Worm (Caenorhabditis elegans): ENCODE results near the gene T10G3.4.

- TF ChIP-seq lin-39 (tag; optimal IDR thresholded peaks at IDR 0.05) (no peak), fkh-10 (GFP tag; optimal IDR thresholded peaks at IDR 0.05) (no peak), skn-1 (tag; optimal IDR thresholded peaks at IDR 0.05) (no peak), nhr-47 (tag; optimal IDR thresholded peaks at IDR 0.05) (no peak), aly-2 (tag; optimal IDR thresholded peaks at IDR 0.05) (no peak), snpc-4 (tag; optimal IDR thresholded peaks at IDR 0.05) (no peak), fos-1 (tag; optimal IDR thresholded peaks at IDR 0.05) (no peak), unc-86 (tag; optimal IDR thresholded peaks at IDR 0.05) (no peak), nhr-90 (tag; optimal IDR thresholded peaks at IDR 0.05; ENCODE audit: poor library complexity) (no peak)
These were observed 27.4 kb upstream of the T10G3.4 start, which contains the start of gene avr-15 for ce11 chrV:13511618-13512017.

All from whole organism, L1 larva.